Fruit fly (Drosophila melanogaster) whole organism, embryonic: Measurements from ENCODE around the gene cactin.

Experiments
- BEAF-32 ChIP-seq: fragments of 200-800 bp; sonication (Bioruptor generic); optimal IDR thresholded peaks from 3 replicates; lab custom pipeline; 2017; ENCODE audit warnings: missing biosample characterization, missing genetic modification characterization, mild to moderate bottlenecking, moderate library complexity, missing genetic modification reagents
- Bdp1 ChIP-seq: fragments of 200-800 bp; sonication (Bioruptor generic); optimal IDR thresholded peaks from 3 replicates; lab custom pipeline; 2016; ENCODE audit warnings: missing biosample characterization, missing genetic modification characterization
- CG10979 ChIP-seq: fragments of 200-800 bp; sonication (Bioruptor generic); optimal IDR thresholded peaks from 2 replicates; lab custom pipeline; 2018; ENCODE audit warnings: missing biosample characterization, mild to moderate bottlenecking, missing genetic modification characterization, moderate library complexity
- CG12769 ChIP-seq: fragments of 200-800 bp; sonication (Bioruptor generic); optimal IDR thresholded peaks from 2 replicates; lab custom pipeline; 2019; ENCODE audit warnings: missing biosample characterization, mild to moderate bottlenecking, missing genetic modification characterization, moderate library complexity
- CG13287 ChIP-seq: fragments of 200-800 bp; sonication (Bioruptor generic); IDR thresholded peaks from 2 replicates; pipeline ENCODE4 v1.3.6; 2022; ENCODE audit warnings: missing biosample characterization, missing genetic modification characterization; ENCODE audit not compliant: partially characterized antibody
- CG14710 ChIP-seq: fragments of 200-800 bp; sonication (Bioruptor generic); optimal IDR thresholded peaks from 3 replicates; lab custom pipeline; 2019; ENCODE audit warnings: missing biosample characterization, mild to moderate bottlenecking, missing genetic modification characterization, moderate library complexity
- CG15601 ChIP-seq: fragments of 200-800 bp; sonication (Bioruptor generic); optimal IDR thresholded peaks from 3 replicates; lab custom pipeline; 2019; ENCODE audit warnings: missing biosample characterization, mild to moderate bottlenecking, missing genetic modification characterization, moderate library complexity
- CG15696 ChIP-seq: fragments of 200-800 bp; sonication (Bioruptor generic); optimal IDR thresholded peaks from 2 replicates; lab custom pipeline; 2019; ENCODE audit warnings: missing biosample characterization, mild to moderate bottlenecking, missing genetic modification characterization, moderate library complexity
- CG16813 ChIP-seq: fragments of 200-800 bp; sonication (Bioruptor generic); IDR thresholded peaks from 3 replicates; pipeline ENCODE4 v1.3.6; 2022; ENCODE audit warnings: missing biosample characterization, missing genetic modification characterization; ENCODE audit not compliant: partially characterized antibody
- CG17829 ChIP-seq: fragments of 200-800 bp; optimal IDR thresholded peaks from 2 replicates; lab custom pipeline; 2019; ENCODE audit warnings: missing biosample characterization, mild to moderate bottlenecking, missing genetic modification characterization, moderate library complexity
- CG2116 ChIP-seq: fragments of 200-800 bp; sonication (Bioruptor generic); optimal IDR thresholded peaks from 3 replicates; lab custom pipeline; 2018; ENCODE audit warnings: missing biosample characterization, mild to moderate bottlenecking, missing genetic modification characterization
- CG31441 ChIP-seq: fragments of 200-800 bp; sonication (Bioruptor generic); IDR thresholded peaks from 2 replicates; pipeline ENCODE4 v1.3.6; 2022; ENCODE audit warnings: missing biosample characterization, missing genetic modification characterization
- CG34224 ChIP-seq: fragments of 200-800 bp; sonication (Bioruptor generic); IDR thresholded peaks from 3 replicates; pipeline ENCODE4 v1.3.6; 2022; ENCODE audit warnings: missing biosample characterization, missing genetic modification characterization; ENCODE audit not compliant: partially characterized antibody
- CG6791 ChIP-seq: fragments of 200-800 bp; sonication (Bioruptor generic); IDR thresholded peaks from 3 replicates; pipeline ENCODE4 v1.3.6; 2022; ENCODE audit warnings: missing biosample characterization, missing genetic modification characterization; ENCODE audit not compliant: partially characterized antibody
- CG8924 ChIP-seq: fragments of 200-800 bp; optimal IDR thresholded peaks from 3 replicates; lab custom pipeline; 2019; ENCODE audit warnings: missing biosample characterization, mild to moderate bottlenecking, missing genetic modification characterization, moderate library complexity
- Dll ChIP-seq: fragments of 200-800 bp; sonication (Bioruptor generic); IDR thresholded peaks from 4 replicates; pipeline ENCODE4 v1.3.6; 2022; ENCODE audit warnings: missing biosample characterization, missing genetic modification characterization; ENCODE audit not compliant: partially characterized antibody
- Dp ChIP-seq: fragments of 200-800 bp; sonication (Bioruptor generic); optimal IDR thresholded peaks from 2 replicates; lab custom pipeline; 2018; ENCODE audit warnings: missing biosample characterization, mild to moderate bottlenecking, missing genetic modification characterization, moderate library complexity
- Dref ChIP-seq: fragments of 200-800 bp; sonication (Bioruptor generic); IDR thresholded peaks from 2 replicates; pipeline ENCODE4 v1.3.6; 2022; ENCODE audit warnings: missing biosample characterization, missing genetic modification characterization
- E2f2 ChIP-seq: fragments of 200-800 bp; sonication (Bioruptor generic); IDR thresholded peaks from 2 replicates; pipeline ENCODE4 v1.3.6; 2022; ENCODE audit warnings: missing biosample characterization, missing genetic modification characterization
- HLH4C ChIP-seq: fragments of 200-800 bp; sonication (Bioruptor generic); IDR thresholded peaks from 3 replicates; pipeline ENCODE4 v1.3.6; 2022; ENCODE audit warnings: missing biosample characterization, missing genetic modification characterization; ENCODE audit not compliant: partially characterized antibody
- Hmr ChIP-seq: fragments of 200-800 bp; sonication (Bioruptor generic); optimal IDR thresholded peaks from 3 replicates; lab custom pipeline; 2017; ENCODE audit warnings: mild to moderate bottlenecking, missing biosample characterization, missing genetic modification reagents, missing genetic modification characterization
- Jarid2 ChIP-seq: fragments of 200-800 bp; sonication (Bioruptor generic); optimal IDR thresholded peaks from 3 replicates; lab custom pipeline; 2017; ENCODE audit warnings: mild to moderate bottlenecking, missing biosample characterization, missing genetic modification reagents, missing genetic modification characterization
- MBD-R2 ChIP-seq: fragments of 200-800 bp; sonication (Bioruptor generic); IDR thresholded peaks from 2 replicates; pipeline ENCODE4 v1.3.6; 2022; ENCODE audit warnings: missing biosample characterization, missing genetic modification characterization
- MESR4 ChIP-seq: fragments of 200-800 bp; sonication (Bioruptor generic); optimal IDR thresholded peaks from 2 replicates; lab custom pipeline; 2018; ENCODE audit warnings: missing biosample characterization, mild to moderate bottlenecking, missing genetic modification characterization, moderate library complexity
- Oaz ChIP-seq: fragments of 200-800 bp; sonication (Bioruptor generic); IDR thresholded peaks from 2 replicates; pipeline ENCODE4 v1.3.6; 2022; ENCODE audit warnings: missing biosample characterization, missing genetic modification characterization
- Scr ChIP-seq: fragments of 200-800 bp; sonication (Bioruptor generic); IDR thresholded peaks from 2 replicates; pipeline ENCODE4 v1.3.6; 2022; ENCODE audit warnings: missing biosample characterization, missing genetic modification characterization; ENCODE audit not compliant: partially characterized antibody
- Sry-δ ChIP-seq: fragments of 200-800 bp; sonication (Bioruptor generic); optimal IDR thresholded peaks from 2 replicates; lab custom pipeline; 2016; ENCODE audit warnings: missing biosample characterization, missing genetic modification characterization
- amos ChIP-seq: fragments of 200-800 bp; sonication (Bioruptor generic); IDR thresholded peaks from 2 replicates; pipeline ENCODE4 v1.3.6; 2022; ENCODE audit warnings: missing biosample characterization, missing genetic modification characterization; ENCODE audit not compliant: partially characterized antibody
- aop ChIP-seq: fragments of 200-800 bp; sonication (Bioruptor generic); IDR thresholded peaks from 2 replicates; pipeline ENCODE4 v1.3.6; 2022; ENCODE audit warnings: missing biosample characterization, missing genetic modification characterization
- ato ChIP-seq: fragments of 200-800 bp; sonication (Bioruptor generic); IDR thresholded peaks from 2 replicates; pipeline ENCODE4 v1.3.6; 2022; ENCODE audit warnings: missing biosample characterization, missing genetic modification characterization; ENCODE audit not compliant: partially characterized antibody
- bbx ChIP-seq: fragments of 200-800 bp; sonication (Bioruptor generic); IDR thresholded peaks from 2 replicates; pipeline ENCODE4 v1.3.6; 2022; ENCODE audit warnings: missing biosample characterization, missing genetic modification characterization; ENCODE audit not compliant: partially characterized antibody
- chm ChIP-seq: fragments of 200-800 bp; sonication (Bioruptor generic); IDR thresholded peaks from 2 replicates; pipeline ENCODE4 v1.3.6; 2022; ENCODE audit warnings: missing biosample characterization, missing genetic modification characterization
- crp ChIP-seq, 2 experiments: fragments of 200-800 bp; sonication (Bioruptor generic); optimal IDR thresholded peaks; 2 replicates in 1 of 2; 3 replicates in 1 of 2; lab custom pipeline; 2017; ENCODE audit warnings: missing biosample characterization in 2 of 2, missing genetic modification characterization in 2 of 2, mild to moderate bottlenecking in 1 of 2, moderate library complexity in 1 of 2
- dan ChIP-seq: fragments of 200-800 bp; sonication (Bioruptor generic); IDR thresholded peaks from 2 replicates; pipeline ENCODE4 v1.3.6; 2022; ENCODE audit warnings: missing biosample characterization, missing genetic modification characterization
- dm ChIP-seq: fragments of 200-800 bp; sonication (Bioruptor generic); optimal IDR thresholded peaks from 3 replicates; lab custom pipeline; 2016; ENCODE audit warnings: missing biosample characterization, missing genetic modification characterization
- dpn ChIP-seq, 2 experiments: fragments of 200-800 bp; sonication (Bioruptor generic); optimal IDR thresholded peaks; 3 replicates each; lab custom pipeline; 2016; ENCODE audit warnings: missing biosample characterization in 2 of 2, missing genetic modification characterization in 2 of 2
- fru ChIP-seq: fragments of >200 bp; optimal IDR thresholded peaks from 2 replicates; lab custom pipeline; 2017
- hbn ChIP-seq: fragments of 200-800 bp; sonication (Bioruptor generic); IDR thresholded peaks from 2 replicates; pipeline ENCODE4 v1.3.6; 2022; ENCODE audit warnings: missing biosample characterization, missing genetic modification characterization; ENCODE audit not compliant: partially characterized antibody
- inv ChIP-seq: fragments of 200-800 bp; sonication (Bioruptor generic); IDR thresholded peaks from 2 replicates; pipeline ENCODE4 v1.3.6; 2022; ENCODE audit warnings: missing biosample characterization, missing genetic modification characterization; ENCODE audit not compliant: partially characterized antibody
- pzg ChIP-seq: fragments of 200-800 bp; sonication (Bioruptor generic); optimal IDR thresholded peaks from 3 replicates; lab custom pipeline; 2018; ENCODE audit warnings: missing biosample characterization, mild to moderate bottlenecking, missing genetic modification characterization, moderate library complexity
- scrt ChIP-seq: fragments of 200-800 bp; sonication (Bioruptor generic); optimal IDR thresholded peaks from 2 replicates; lab custom pipeline; 2018; ENCODE audit warnings: missing biosample characterization, mild to moderate bottlenecking, missing genetic modification characterization, moderate library complexity
- sens ChIP-seq: fragments of 200-800 bp; sonication (Bioruptor generic); peaks from one replicate; lab custom pipeline; 2016; ENCODE audit warnings: missing biosample characterization, missing genetic modification characterization
- sna ChIP-seq: fragments of 200-800 bp; sonication (Bioruptor generic); IDR thresholded peaks from 2 replicates; pipeline ENCODE4 v1.3.6; 2022; ENCODE audit warnings: missing biosample characterization, missing genetic modification characterization; ENCODE audit not compliant: partially characterized antibody
- stwl ChIP-seq: fragments of 200-800 bp; sonication (Bioruptor generic); optimal IDR thresholded peaks from 3 replicates; lab custom pipeline; 2018; ENCODE audit warnings: missing biosample characterization, mild to moderate bottlenecking, missing genetic modification characterization, moderate library complexity
- tgo ChIP-seq: fragments of 200-800 bp; sonication (Bioruptor generic); IDR thresholded peaks from 3 replicates; pipeline ENCODE4 v1.3.6; 2022; ENCODE audit warnings: missing biosample characterization, missing genetic modification characterization
- unc-4 ChIP-seq: fragments of 200-800 bp; sonication (Bioruptor generic); IDR thresholded peaks from 2 replicates; pipeline ENCODE4 v1.3.6; 2022; ENCODE audit warnings: missing biosample characterization, missing genetic modification characterization; ENCODE audit not compliant: partially characterized antibody
- vnd ChIP-seq: fragments of 200-800 bp; sonication (Bioruptor generic); IDR thresholded peaks from 3 replicates; pipeline ENCODE4 v1.3.6; 2022; ENCODE audit warnings: missing biosample characterization, missing genetic modification characterization; ENCODE audit not compliant: partially characterized antibody
- zf30C ChIP-seq: fragments of 200-800 bp; sonication (Bioruptor generic); optimal IDR thresholded peaks from 3 replicates; lab custom pipeline; 2018; ENCODE audit warnings: missing biosample characterization, mild to moderate bottlenecking, missing genetic modification characterization

Gene cactin

DNA sequence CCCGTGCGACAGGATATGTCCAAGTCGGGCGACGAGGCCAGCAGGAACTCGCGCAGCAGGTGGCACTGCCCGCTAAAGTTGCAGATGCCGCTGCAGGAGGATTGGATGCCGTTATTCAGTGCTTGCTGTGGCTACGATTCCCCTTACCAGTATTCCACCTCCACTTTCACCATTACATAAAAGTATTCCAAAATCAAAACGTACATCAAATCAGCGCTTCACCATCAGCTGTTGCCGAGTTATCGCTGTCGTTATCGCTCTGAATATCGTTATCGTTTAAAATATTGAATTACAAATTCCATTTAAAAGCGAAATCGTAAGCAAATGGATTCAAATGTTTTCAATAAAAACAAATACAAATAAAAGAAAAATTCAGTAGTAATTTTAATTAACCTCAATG lies 2.9 kb downstream of the cactin start, which contains the start of gene CG15456:
CG15456 (minus strand) TSS at position 225 of the 400 bp plus-strand sequence.
- TF ChIP-seq stwl (peak; percentile 38), CG14710 (tag; lab: Kevin White, UChicago) (peak; percentile 10), CG13287 (GFP tag; lab: Robert Waterston, UW) (peak; percentile 78), CG12769 (tag; lab: Kevin White, UChicago) (no peak), scrt (GFP tag; lab: Kevin White, UChicago) (no peak), Bdp1 (no peak), Hmr (GFP tag; lab: Kevin White, UChicago) (no peak), dpn (GFP tag; optimal IDR thresholded peaks at IDR 0.05; lab: Kevin White, UChicago) (no peak), Dref (GFP tag; lab: Robert Waterston, UW) (peak; percentile 59), tgo (no peak), MESR4 (GFP tag; lab: Kevin White, UChicago) (peak; percentile 46), CG8924 (tag; lab: Kevin White, UChicago) (no peak), Dp (peak; percentile 82), CG15601 (tag; lab: Kevin White, UChicago) (no peak), sna (peak; percentile 41), CG34224 (GFP tag; lab: Robert Waterston, UW) (peak; percentile 87), CG17829 (tag; lab: Kevin White, UChicago) (no peak), bbx (GFP tag; lab: Robert Waterston, UW) (0 out of 2 replicates have a peak, but pooled peaks have one; percentile 12), aop (GFP tag; lab: Robert Waterston, UW) (no peak), HLH4C (GFP tag; lab: Robert Waterston, UW) (peak; percentile 61), inv (GFP tag; lab: Robert Waterston, UW) (0 out of 2 replicates have a peak, but pooled peaks have one; percentile 18), BEAF-32 (GFP tag; lab: Kevin White, UChicago) (peak; percentile 44), MBD-R2 (GFP tag; lab: Robert Waterston, UW) (peak; percentile 76), zf30C (no peak), hbn (peak; percentile 24; the same call in 1 of the 2 replicates), E2f2 (GFP tag; lab: Robert Waterston, UW) (peak; percentile 90), CG10979 (tag; lab: Kevin White, UChicago) (no peak), fru (lab: Kevin White, UChicago) (no peak), sens (GFP tag; lab: Kevin White, UChicago) (peak; percentile 78), Scr (GFP tag; lab: Robert Waterston, UW) (peak; percentile 48), ato (GFP tag; lab: Robert Waterston, UW) (peak; percentile 88), Jarid2 (no peak), amos (peak; percentile 44; the same call in 1 of the 2 replicates), vnd (peak; percentile 59; the same call in 2 of the 3 replicates), pzg (GFP tag; lab: Kevin White, UChicago) (peak; percentile 15), Sry-δ (GFP tag; lab: Kevin White, UChicago) (peak; percentile 14), CG16813 (GFP tag; lab: Robert Waterston, UW) (peak; percentile 64), CG2116 (GFP tag; lab: Kevin White, UChicago) (peak; percentile 61), chm (GFP tag; lab: Robert Waterston, UW) (no peak), dan (GFP tag; lab: Robert Waterston, UW) (no peak), Dll (GFP tag; lab: Robert Waterston, UW) (peak; percentile 56; the same call in 3 of the 4 replicates), unc-4 (peak; percentile 42; the same call in 1 of the 2 replicates), CG15696 (no peak), Oaz (no peak), CG31441 (GFP tag; lab: Robert Waterston, UW) (no peak), dm (GFP tag; lab: Kevin White, UChicago) (no peak), CG6791 (GFP tag; lab: Robert Waterston, UW) (peak; percentile 52; the same call in 1 of the 3 replicates), crp (GFP tag; optimal IDR thresholded peaks at IDR 0.05; lab: Kevin White, UChicago) (peak; percentile 40 to 89)
